Worm (Caenorhabditis elegans) whole organism, mixed stage, embryonic: ENCODE results near the gene F28E10.1.
A peak's percentile ranks its signal among the peaks of the same experiment; 100 is the strongest.

ENCODE experiments used
- M03D4.4 ChIP-seq: sonication (generic microtip); optimal IDR thresholded peaks from 2 replicates; lab custom pipeline; 2017; ENCODE audit warnings: mild to moderate bottlenecking, missing genetic modification characterization, missing compliant biosample characterization
- bed-3 ChIP-seq: fragments of 200-800 bp; sonication (Bioruptor generic); optimal IDR thresholded peaks from 3 replicates; lab custom pipeline; 2018; ENCODE audit warnings: mild to moderate bottlenecking, missing genetic modification characterization, moderate library complexity, missing compliant biosample characterization
- blmp-1 ChIP-seq: fragments of 150-350 bp; optimal IDR thresholded peaks from 2 replicates; lab custom pipeline; 2014; ENCODE audit warnings: missing biosample characterization, missing genetic modification characterization
- ceh-39 ChIP-seq: fragments of 150-350 bp; optimal IDR thresholded peaks from 2 replicates; lab custom pipeline; 2014; ENCODE audit warnings: missing biosample characterization, missing genetic modification characterization
- ceh-43 ChIP-seq: fragments of 200-800 bp; sonication (Bioruptor generic); optimal IDR thresholded peaks from 2 replicates; lab custom pipeline; 2018; ENCODE audit warnings: mild to moderate bottlenecking, missing genetic modification characterization, moderate library complexity, missing compliant biosample characterization
- ceh-83 ChIP-seq: fragments of 200-800 bp; sonication (Bioruptor generic); optimal IDR thresholded peaks from 2 replicates; lab custom pipeline; 2018; ENCODE audit warnings: mild to moderate bottlenecking, missing genetic modification characterization, missing compliant biosample characterization
- ces-1 ChIP-seq: fragments of 150-350 bp; optimal IDR thresholded peaks from 2 replicates; lab custom pipeline; 2014; ENCODE audit warnings: missing biosample characterization, missing genetic modification reagents, missing genetic modification characterization
- cnd-1 ChIP-seq: fragments of 200-800 bp; sonication (Bioruptor generic); optimal IDR thresholded peaks from 2 replicates; lab custom pipeline; 2018; ENCODE audit warnings: mild to moderate bottlenecking, missing genetic modification characterization, missing compliant biosample characterization
- drap-1 ChIP-seq: fragments of 200-800 bp; sonication (Bioruptor generic); optimal IDR thresholded peaks from 3 replicates; lab custom pipeline; 2018; ENCODE audit warnings: mild to moderate bottlenecking, missing genetic modification characterization, missing compliant biosample characterization
- flh-1 ChIP-seq: fragments of 200-800 bp; sonication (Bioruptor generic); optimal IDR thresholded peaks from 2 replicates; lab custom pipeline; 2018; ENCODE audit warnings: mild to moderate bottlenecking, missing genetic modification characterization, moderate library complexity, missing compliant biosample characterization
- ham-2 ChIP-seq: fragments of 200-800 bp; sonication (Bioruptor generic); optimal IDR thresholded peaks from 2 replicates; lab custom pipeline; 2018; ENCODE audit warnings: mild to moderate bottlenecking, missing genetic modification characterization, missing compliant biosample characterization
- hlh-1 ChIP-seq: fragments of 150-350 bp; optimal IDR thresholded peaks from 2 replicates; lab custom pipeline; 2014; ENCODE audit warnings: missing biosample characterization, missing genetic modification reagents, missing genetic modification characterization
- lin-13 ChIP-seq: fragments of 150-350 bp; optimal IDR thresholded peaks from 2 replicates; lab custom pipeline; 2014; ENCODE audit warnings: missing biosample characterization, missing genetic modification characterization
- lin-32 ChIP-seq: fragments of 200-800 bp; sonication (Bioruptor generic); optimal IDR thresholded peaks from 2 replicates; lab custom pipeline; 2018; ENCODE audit warnings: mild to moderate bottlenecking, missing genetic modification characterization, missing compliant biosample characterization
- lsy-2 ChIP-seq: fragments of 150-350 bp; optimal IDR thresholded peaks from 2 replicates; lab custom pipeline; 2014; ENCODE audit warnings: missing biosample characterization, missing genetic modification characterization
- mab-5 ChIP-seq: fragments of 150-350 bp; optimal IDR thresholded peaks from 2 replicates; lab custom pipeline; 2014; ENCODE audit warnings: missing biosample characterization, missing genetic modification characterization
- mep-1 ChIP-seq: fragments of 150-350 bp; optimal IDR thresholded peaks from 2 replicates; lab custom pipeline; 2017; ENCODE audit warnings: missing biosample characterization, missing genetic modification reagents, missing genetic modification characterization, inconsistent platforms
- mls-2 ChIP-seq: sonication (generic microtip); optimal IDR thresholded peaks from 2 replicates; lab custom pipeline; 2016; ENCODE audit warnings: mild to moderate bottlenecking, missing genetic modification characterization, moderate library complexity, missing compliant biosample characterization
- nhr-12 ChIP-seq: fragments of 150-350 bp; optimal IDR thresholded peaks from 2 replicates; lab custom pipeline; 2014; ENCODE audit warnings: missing biosample characterization, missing genetic modification characterization
- nhr-2 ChIP-seq: fragments of 150-350 bp; optimal IDR thresholded peaks from 2 replicates; lab custom pipeline; 2014; ENCODE audit warnings: missing biosample characterization, missing genetic modification characterization
- nhr-237 ChIP-seq: fragments of 150-350 bp; optimal IDR thresholded peaks from 2 replicates; lab custom pipeline; 2014; ENCODE audit warnings: missing biosample characterization, missing genetic modification characterization
- nhr-28 ChIP-seq: fragments of 150-350 bp; optimal IDR thresholded peaks from 2 replicates; lab custom pipeline; 2014; ENCODE audit warnings: missing biosample characterization, missing genetic modification characterization
- nhr-76 ChIP-seq: sonication (generic microtip); optimal IDR thresholded peaks from 2 replicates; lab custom pipeline; 2017; ENCODE audit warnings: missing biosample characterization, missing genetic modification characterization
- sem-2 ChIP-seq: fragments of 200-800 bp; sonication (Bioruptor generic); optimal IDR thresholded peaks from 2 replicates; lab custom pipeline; 2018; ENCODE audit warnings: mild to moderate bottlenecking, missing genetic modification characterization, missing compliant biosample characterization
- sptf-1 ChIP-seq: sonication (generic microtip); optimal IDR thresholded peaks from 2 replicates; lab custom pipeline; 2017; ENCODE audit warnings: mild to moderate bottlenecking, missing genetic modification characterization, moderate library complexity, missing compliant biosample characterization
- tbx-8 ChIP-seq: fragments of 200-800 bp; sonication (Bioruptor generic); optimal IDR thresholded peaks from 2 replicates; lab custom pipeline; 2018; ENCODE audit warnings: mild to moderate bottlenecking, missing genetic modification characterization, moderate library complexity, missing compliant biosample characterization
- unc-120 ChIP-seq: sonication (generic microtip); optimal IDR thresholded peaks from 2 replicates; lab custom pipeline; 2017; ENCODE audit warnings: missing genetic modification characterization, missing compliant biosample characterization; ENCODE audit not compliant: poor library complexity, severe bottlenecking
- unc-62 ChIP-seq: fragments of 150-350 bp; optimal IDR thresholded peaks from 2 replicates; lab custom pipeline; 2014; ENCODE audit warnings: missing biosample characterization, missing genetic modification reagents, missing genetic modification characterization
- zip-8 ChIP-seq: fragments of 150-350 bp; optimal IDR thresholded peaks from 2 replicates; lab custom pipeline; 2014; ENCODE audit warnings: missing biosample characterization, missing genetic modification characterization
- ztf-11 ChIP-seq: fragments of 150-350 bp; optimal IDR thresholded peaks from 2 replicates; lab custom pipeline; 2014; ENCODE audit warnings: missing biosample characterization, missing genetic modification characterization

Gene F28E10.1

ce11 chrIV:4612597-4612996 is 44.0 kb downstream of the F28E10.1 start:
- TF ChIP-seq nhr-76 (tag; lab: Kevin White, UChicago) (no peak), nhr-237 (tag; lab: Kevin White, UChicago) (no peak), cnd-1 (tag; lab: Kevin White, UChicago) (no peak)

- no peak for TF ChIP-seq sptf-1
- TF ChIP-seq nhr-12 (tag; lab: Kevin White, UChicago) = no peak
- TF ChIP-seq mep-1 (tag; lab: Kevin White, UChicago) = no peak
- TF ChIP-seq tbx-8 = no peak
- no peak for TF ChIP-seq unc-120
- no peak for TF ChIP-seq lin-32
- TF ChIP-seq ces-1 = no peak
- no peak for TF ChIP-seq nhr-76 (tag; lab: Kevin White, UChicago)
- no peak for TF ChIP-seq hlh-1 (tag; lab: Kevin White, UChicago)
- TF ChIP-seq sem-2 (GFP tag; lab: Kevin White, UChicago) = no peak
- TF ChIP-seq mls-2 (tag; lab: Kevin White, UChicago) = no peak
These were observed 44.9 kb downstream of the F28E10.1 start for ce11 chrIV:4613516-4613915.

- TF ChIP-seq mls-2 (tag; lab: Kevin White, UChicago) (no peak), blmp-1 (tag; lab: Kevin White, UChicago) (no peak), tbx-8 (no peak), ham-2 (no peak), flh-1 (GFP tag; lab: Kevin White, UChicago) (no peak), mep-1 (tag; lab: Kevin White, UChicago) (no peak), ztf-11 (tag; lab: Kevin White, UChicago) (no peak), cnd-1 (tag; lab: Kevin White, UChicago) (no peak), bed-3 (GFP tag; lab: Kevin White, UChicago) (no peak)
- TF ChIP-seq, all 35 proteins: peak for 0
These were observed 55.2 kb downstream of the F28E10.1 start for ce11 chrIV:4623852-4624251.

ce11 chrIV:4633393-4633792 is 64.8 kb downstream of the F28E10.1 start, which contains the start of gene R105.1:
TSS of gene R105.1 (plus strand) at chrIV:4633693.
- TF ChIP-seq mep-1 (tag; lab: Kevin White, UChicago) = no peak
- TF ChIP-seq unc-120 = no peak
- no peak for TF ChIP-seq bed-3 (GFP tag; lab: Kevin White, UChicago)
- TF ChIP-seq sem-2 (GFP tag; lab: Kevin White, UChicago) = no peak
- no peak for TF ChIP-seq ces-1
- TF ChIP-seq nhr-237 (tag; lab: Kevin White, UChicago) = no peak
- TF ChIP-seq lsy-2 (tag; lab: Kevin White, UChicago) = no peak
- TF ChIP-seq zip-8 (tag; lab: Kevin White, UChicago) = no peak
- no peak for TF ChIP-seq mab-5 (tag; lab: Kevin White, UChicago)
- no peak for TF ChIP-seq unc-62 (GFP tag; lab: Kevin White, UChicago)
- TF ChIP-seq hlh-1 (tag; lab: Kevin White, UChicago) = no peak
- TF ChIP-seq lin-13 = no peak
- TF ChIP-seq flh-1 (GFP tag; lab: Kevin White, UChicago) = no peak
- no peak for TF ChIP-seq sptf-1
- TF ChIP-seq nhr-12 (tag; lab: Kevin White, UChicago) = no peak
- TF ChIP-seq blmp-1 (tag; lab: Kevin White, UChicago) = no peak
- TF ChIP-seq ztf-11 (tag; lab: Kevin White, UChicago) = no peak
- TF ChIP-seq mls-2 (tag; lab: Kevin White, UChicago) = no peak
- no peak for TF ChIP-seq nhr-2 (tag; lab: Kevin White, UChicago)
- TF ChIP-seq tbx-8 = no peak

ce11 chrIV:4636001-4636400 is 67.4 kb downstream of the F28E10.1 start, which contains the start of gene R105.5:
TSS of gene R105.5 (plus strand) at chrIV:4636301.
- no peak for TF ChIP-seq mls-2 (tag; lab: Kevin White, UChicago)
- TF ChIP-seq drap-1 (GFP tag; lab: Kevin White, UChicago) = no peak
- TF ChIP-seq flh-1 (GFP tag; lab: Kevin White, UChicago) = no peak
- TF ChIP-seq zip-8 (tag; lab: Kevin White, UChicago) = no peak
- no peak for TF ChIP-seq nhr-12 (tag; lab: Kevin White, UChicago)
- no peak for TF ChIP-seq ceh-83 (GFP tag; lab: Kevin White, UChicago)

DNA sequence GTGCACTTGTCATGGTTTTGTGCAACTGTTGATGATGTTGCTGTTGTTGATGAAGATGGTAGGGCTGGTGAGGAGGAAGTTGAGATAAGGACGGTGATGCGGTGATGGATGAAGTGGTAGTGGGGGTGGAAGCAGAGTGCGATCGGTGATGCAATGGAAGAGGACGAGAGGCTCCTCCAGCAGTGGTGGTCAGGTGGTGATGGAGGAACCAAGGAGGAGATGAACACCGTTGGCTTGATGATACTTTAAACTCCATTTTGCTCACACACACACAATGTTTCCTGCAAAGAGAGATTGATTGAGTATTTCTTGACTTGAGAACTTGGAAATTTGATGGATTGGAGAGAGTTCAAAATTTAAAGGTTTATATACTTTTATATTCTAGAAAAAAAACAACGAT is 69.2 kb downstream of the F28E10.1 start, which contains the start of gene F19C7.8:
Gene F19C7.8 (minus strand): TSS at position 256 of the 400 bp plus-strand sequence.
- no peak for TF ChIP-seq mab-5 (tag; lab: Kevin White, UChicago)
- no peak for TF ChIP-seq nhr-28 (tag; lab: Kevin White, UChicago)
- TF ChIP-seq M03D4.4 (tag; lab: Kevin White, UChicago) = no peak
- peak; percentile 73 for TF ChIP-seq hlh-1 (tag; lab: Kevin White, UChicago)
- no peak for TF ChIP-seq ceh-43 (GFP tag; lab: Kevin White, UChicago)
- TF ChIP-seq nhr-12 (tag; lab: Kevin White, UChicago) = no peak
- no peak for TF ChIP-seq mls-2 (tag; lab: Kevin White, UChicago)
- TF ChIP-seq ceh-83 (GFP tag; lab: Kevin White, UChicago) = no peak
- TF ChIP-seq ceh-39 (tag; lab: Kevin White, UChicago) = no peak
- no peak for TF ChIP-seq cnd-1 (tag; lab: Kevin White, UChicago)
- no peak for TF ChIP-seq nhr-2 (tag; lab: Kevin White, UChicago)
- TF ChIP-seq sem-2 (GFP tag; lab: Kevin White, UChicago) = no peak
- no peak for TF ChIP-seq mep-1 (tag; lab: Kevin White, UChicago)
- peak; percentile 22 for TF ChIP-seq unc-120
